Fruit fly (Drosophila melanogaster): ENCODE data around the gene spi.

- TF ChIP-seq Myc (optimal IDR thresholded peaks at IDR 0.05) (no peak), psq (optimal IDR thresholded peaks at IDR 0.05) (no peak), h (optimal IDR thresholded peaks at IDR 0.05) (no peak), ttk (optimal IDR thresholded peaks at IDR 0.05) (no peak), Sin3A (optimal IDR thresholded peaks at IDR 0.05) (no peak), insv (optimal IDR thresholded peaks at IDR 0.05) (no peak)
Measured at dm6 chr2L:19574364-19574763, 2.8 kb downstream of the spi start.
